Worm (Caenorhabditis elegans) whole organism, L4 larva: Measurements from ENCODE around the gene hst-1.

Experiments
- Y105C5A.15 ChIP-seq: fragments of 200-800 bp; sonication (Bioruptor generic); IDR thresholded peaks from 2 replicates; pipeline ENCODE4 v1.3.6; 2022; ENCODE audit warnings: missing genetic modification characterization, missing compliant biosample characterization
- ZK337.2 ChIP-seq: fragments of 200-800 bp; sonication (Bioruptor generic); IDR thresholded peaks from 2 replicates; pipeline ENCODE4 v1.3.6; 2022; ENCODE audit warnings: missing genetic modification reagents, missing genetic modification characterization, missing compliant biosample characterization
- aha-1 ChIP-seq: fragments of 150-350 bp; peaks from one replicate; lab custom pipeline; 2014; ENCODE audit warnings: missing biosample characterization, missing genetic modification characterization
- ces-1 ChIP-seq: fragments of 150-350 bp; sonication (generic microtip); optimal IDR thresholded peaks from 4 replicates; lab custom pipeline; 2014; ENCODE audit warnings: missing biosample characterization, missing genetic modification reagents, missing genetic modification characterization
- daf-19 ChIP-seq: fragments of 200-800 bp; sonication (Bioruptor generic); conservative IDR thresholded peaks from 2 replicates; pipeline ENCODE4 v1.3.6; 2022; ENCODE audit warnings: missing genetic modification characterization, missing compliant biosample characterization
- lin-13 ChIP-seq: fragments of 150-350 bp; optimal IDR thresholded peaks from 2 replicates; lab custom pipeline; 2014; ENCODE audit warnings: missing biosample characterization, missing genetic modification reagents, missing genetic modification characterization
- lir-3 ChIP-seq: sonication (generic microtip); optimal IDR thresholded peaks from 2 replicates; lab custom pipeline; 2016; ENCODE audit warnings: mild to moderate bottlenecking, missing genetic modification characterization, missing compliant biosample characterization
- mxl-3 ChIP-seq: fragments of 200-800 bp; sonication (Bioruptor generic); optimal IDR thresholded peaks from 2 replicates; lab custom pipeline; 2018; ENCODE audit warnings: mild to moderate bottlenecking, missing genetic modification characterization, missing compliant biosample characterization
- nhr-25 ChIP-seq: sonication (generic microtip); optimal IDR thresholded peaks from 2 replicates; lab custom pipeline; 2017; ENCODE audit warnings: missing genetic modification characterization, mild to moderate bottlenecking, missing compliant biosample characterization, antibody characterized with exemption, moderate library complexity, borderline replicate concordance; ENCODE audit not compliant: insufficient read depth
- nhr-28 ChIP-seq: fragments of 150-350 bp; optimal IDR thresholded peaks from 2 replicates; lab custom pipeline; 2014; ENCODE audit warnings: missing biosample characterization, missing genetic modification characterization
- unc-39 ChIP-seq: sonication (generic microtip); optimal IDR thresholded peaks from 2 replicates; lab custom pipeline; 2017; ENCODE audit warnings: missing biosample characterization, missing genetic modification characterization
- unc-62 ChIP-seq, 3 experiments: fragments of 150-350 bp in 1 of 3; sonication (generic microtip); optimal IDR thresholded peaks in 2 of 3; peaks in 1 of 3; 1 replicate in 1 of 3; 2 replicates in 2 of 3; lab custom pipeline; 2014 to 2017; ENCODE audit warnings: missing biosample characterization in 3 of 3, missing genetic modification characterization in 3 of 3, missing genetic modification reagents in 3 of 3, missing genotype in 1 of 3
- vab-7 ChIP-seq: fragments of 200-800 bp; sonication (Bioruptor generic); IDR thresholded peaks from 2 replicates; pipeline ENCODE4 v1.3.6; 2022; ENCODE audit warnings: missing genetic modification reagents, missing genetic modification characterization, missing compliant biosample characterization
- zag-1 ChIP-seq: fragments of 150-350 bp; optimal IDR thresholded peaks from 2 replicates; lab custom pipeline; 2014; ENCODE audit warnings: missing biosample characterization, missing genetic modification characterization

- no peak for TF ChIP-seq unc-39 (tag; lab: Kevin White, UChicago)
- peak; percentile 60 for TF ChIP-seq aha-1 (tag; lab: Kevin White, UChicago)
- TF ChIP-seq lir-3 (tag; lab: Kevin White, UChicago), result no peak
- no peak for TF ChIP-seq zag-1
- no peak for TF ChIP-seq daf-19 (GFP tag; lab: Robert Waterston, UW)
- no peak for TF ChIP-seq nhr-25 (tag; lab: Kevin White, UChicago)
- no peak for TF ChIP-seq mxl-3 (GFP tag; lab: Kevin White, UChicago)
- TF ChIP-seq unc-62 (GFP tag; optimal IDR thresholded peaks at IDR 0.05 in 1 of 2; lab: Kevin White, UChicago), result no peak
- TF ChIP-seq unc-62 (tag; optimal IDR thresholded peaks at IDR 0.05; lab: Kevin White, UChicago), result no peak
- no peak for TF ChIP-seq vab-7
- no peak for TF ChIP-seq nhr-28 (tag; lab: Kevin White, UChicago)
- TF ChIP-seq lin-13 (GFP tag; lab: Kevin White, UChicago), result no peak
- TF ChIP-seq ces-1 (GFP tag; lab: Kevin White, UChicago), result no peak
- TF ChIP-seq ZK337.2 (GFP tag; lab: Robert Waterston, UW), result no peak
- TF ChIP-seq Y105C5A.15 (GFP tag; lab: Robert Waterston, UW), result no peak
Measured at ce11 chrIV:8654115-8654628, 37.1 kb downstream of the hst-1 start, which contains the start of gene C49C8.1.
